Worm (Caenorhabditis elegans): Measurements from ENCODE around the gene str-256.

str-256 gene

ce11 chrV:519445-519844 lies 18.3 kb upstream of the str-256 start, which contains the start of gene nhr-210:
Gene nhr-210 (minus strand): TSS chrV:519545.
- TF ChIP-seq lin-11 (tag; optimal IDR thresholded peaks at IDR 0.05) = no peak
- TF ChIP-seq ceh-18 (tag; optimal IDR thresholded peaks at IDR 0.05) = no peak
- no peak for TF ChIP-seq madf-2 (tag; optimal IDR thresholded peaks at IDR 0.05)
- no peak for TF ChIP-seq syd-9 (tag; optimal IDR thresholded peaks at IDR 0.05)
- TF ChIP-seq unc-3 (GFP tag; conservative IDR thresholded peaks at IDR 0.05) = no peak
- no peak for TF ChIP-seq unc-3 (tag; optimal IDR thresholded peaks at IDR 0.05)
- TF ChIP-seq ets-4 (tag; optimal IDR thresholded peaks at IDR 0.05) = no peak
- TF ChIP-seq nfya-1 (tag; optimal IDR thresholded peaks at IDR 0.05) = no peak
- no peak for TF ChIP-seq sox-2 (GFP tag; IDR thresholded peaks at IDR 0.05)
- no peak for TF ChIP-seq C08G9.2 (tag; optimal IDR thresholded peaks at IDR 0.05)
- no peak for TF ChIP-seq pha-2 (tag; optimal IDR thresholded peaks at IDR 0.05)
- TF ChIP-seq sdc-2 (tag; optimal IDR thresholded peaks at IDR 0.05) = no peak
- no peak for TF ChIP-seq pros-1 (tag; optimal IDR thresholded peaks at IDR 0.05)
- no peak for TF ChIP-seq mec-3 (tag; optimal IDR thresholded peaks at IDR 0.05; ENCODE audit: borderline replicate concordance)
- TF ChIP-seq unc-42 (tag; optimal IDR thresholded peaks at IDR 0.05) = no peak
- TF ChIP-seq ceh-45 (GFP tag; IDR thresholded peaks at IDR 0.05) = no peak

DNA sequence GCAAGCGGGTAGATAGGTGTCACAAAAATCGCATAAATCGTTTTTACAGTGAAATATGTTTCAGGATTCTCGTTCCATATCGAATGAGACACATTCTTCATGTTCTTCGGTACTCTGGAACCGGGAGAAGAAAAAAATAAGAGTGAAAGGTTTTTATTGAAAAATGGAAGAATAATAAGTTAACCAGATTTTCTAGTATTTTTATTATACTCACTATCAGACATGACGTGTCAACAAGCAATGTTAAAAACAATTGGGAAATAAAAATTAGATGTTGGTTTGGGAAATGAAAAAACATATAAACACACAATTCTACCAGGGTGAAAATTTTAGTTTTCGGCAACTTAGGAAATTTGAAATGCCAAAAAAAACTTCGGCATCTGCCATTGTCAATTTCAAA lies 11.3 kb upstream of the str-256 start, which contains the start of gene srh-37:
Gene srh-37 (minus strand): TSS at position 101 of the 400 bp plus-strand sequence.
- TF ChIP-seq syd-9 (tag; optimal IDR thresholded peaks at IDR 0.05) = no peak

DNA sequence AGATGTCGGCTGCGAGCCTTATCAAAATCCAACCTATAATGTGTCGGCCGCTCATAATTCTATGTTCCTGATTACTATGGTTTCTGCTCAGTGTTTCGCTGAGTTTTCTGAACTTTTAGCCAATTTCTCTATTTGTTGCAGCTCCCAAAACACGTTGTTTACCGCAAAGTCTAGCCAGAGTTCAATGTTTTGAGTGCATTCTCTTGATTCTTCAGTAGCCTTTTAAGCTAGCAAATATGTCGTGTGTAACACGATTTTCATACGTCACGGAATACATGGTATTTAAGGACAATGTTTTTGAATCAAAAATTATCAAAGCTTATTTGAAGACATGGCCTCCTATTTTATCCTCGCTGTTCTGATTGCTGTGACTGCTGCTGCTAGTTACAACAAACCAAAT lies 4.1 kb upstream of the str-256 start, which contains the start of gene srlf-19:
Gene srlf-19 (plus strand): TSS at position 301 of the 400 bp plus-strand sequence.
- TF ChIP-seq hlh-13 (GFP tag; optimal IDR thresholded peaks at IDR 0.05) = no peak
- no peak for TF ChIP-seq unc-86 (tag; optimal IDR thresholded peaks at IDR 0.05)
- no peak for TF ChIP-seq ceh-9 (tag; optimal IDR thresholded peaks at IDR 0.05)
- no peak for TF ChIP-seq pha-2 (tag; optimal IDR thresholded peaks at IDR 0.05)
- no peak for TF ChIP-seq rnt-1 (tag; optimal IDR thresholded peaks at IDR 0.05)
- TF ChIP-seq lin-11 (tag; optimal IDR thresholded peaks at IDR 0.05) = no peak
- TF ChIP-seq pax-1 (tag; optimal IDR thresholded peaks at IDR 0.05) = no peak
- TF ChIP-seq ahr-1 (tag; optimal IDR thresholded peaks at IDR 0.05) = no peak
- TF ChIP-seq hlh-15 (tag; optimal IDR thresholded peaks at IDR 0.05) = no peak
- TF ChIP-seq tbx-7 (tag; optimal IDR thresholded peaks at IDR 0.05) = no peak
- TF ChIP-seq ceh-45 (GFP tag; IDR thresholded peaks at IDR 0.05) = no peak
- TF ChIP-seq npax-4 (tag; optimal IDR thresholded peaks at IDR 0.05) = no peak
- no peak for TF ChIP-seq pqm-1 (tag; optimal IDR thresholded peaks at IDR 0.05)

DNA sequence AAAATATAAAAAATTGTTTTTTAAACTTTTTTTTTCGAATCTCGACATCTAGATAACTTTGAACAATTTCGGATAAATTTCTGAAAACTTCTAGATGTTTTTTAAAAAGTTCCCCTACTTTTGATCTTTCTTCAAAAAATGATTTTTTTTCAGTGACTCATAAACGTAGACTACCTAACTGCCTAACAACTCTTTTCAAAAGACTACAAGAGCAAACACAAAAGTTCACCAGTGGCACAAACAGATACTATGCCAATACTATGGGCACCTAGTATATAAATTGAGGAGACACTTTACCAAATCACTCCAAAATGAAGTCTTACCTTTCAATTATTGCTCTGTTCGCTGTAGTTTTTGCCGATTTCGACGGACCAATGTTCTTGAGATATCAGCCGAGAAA lies 2.6 kb upstream of the str-256 start, which contains the start of gene srlf-35:
Gene srlf-35 (plus strand): TSS at position 301 of the 400 bp plus-strand sequence.
- TF ChIP-seq nhr-11 (tag; optimal IDR thresholded peaks at IDR 0.05) (no peak), ahr-1 (tag; optimal IDR thresholded peaks at IDR 0.05) (no peak), pat-9 (tag; optimal IDR thresholded peaks at IDR 0.05) (no peak), mec-3 (tag; optimal IDR thresholded peaks at IDR 0.05; ENCODE audit: borderline replicate concordance) (no peak), ceh-48 (tag; optimal IDR thresholded peaks at IDR 0.05) (no peak), pha-2 (tag; optimal IDR thresholded peaks at IDR 0.05) (no peak), sdc-2 (tag; optimal IDR thresholded peaks at IDR 0.05) (no peak), F13H6.1 (tag; optimal IDR thresholded peaks at IDR 0.05) (no peak), elt-2 (tag; optimal IDR thresholded peaks at IDR 0.05) (no peak), unc-86 (tag; optimal IDR thresholded peaks at IDR 0.05) (no peak), pqm-1 (tag; optimal IDR thresholded peaks at IDR 0.05) (no peak), dmd-4 (tag; optimal IDR thresholded peaks at IDR 0.05; ENCODE audit: borderline replicate concordance) (no peak), elt-4 (tag; optimal IDR thresholded peaks at IDR 0.05) (no peak), pax-1 (tag; optimal IDR thresholded peaks at IDR 0.05) (no peak), unc-42 (tag; optimal IDR thresholded peaks at IDR 0.05) (no peak), hlh-8 (tag; optimal IDR thresholded peaks at IDR 0.05) (no peak), fkh-10 (GFP tag; optimal IDR thresholded peaks at IDR 0.05) (no peak), unc-55 (GFP tag; optimal IDR thresholded peaks at IDR 0.05) (no peak)
